Worm (Caenorhabditis elegans) whole organism, L1 larva: ENCODE measurements around the gene ldh-1.

ENCODE experiments used
- C34B4.2 ChIP-seq: sonication (generic microtip); optimal IDR thresholded peaks from 2 replicates; lab custom pipeline; 2017; ENCODE audit warnings: mild to moderate bottlenecking, missing genetic modification characterization, missing compliant biosample characterization
- Y116A8C.19 ChIP-seq: sonication (generic microtip); optimal IDR thresholded peaks from 2 replicates; lab custom pipeline; 2016; ENCODE audit warnings: missing compliant biosample characterization, missing genetic modification characterization, borderline replicate concordance
- alr-1 ChIP-seq: fragments of 200-800 bp; sonication (Bioruptor generic); optimal IDR thresholded peaks from 2 replicates; lab custom pipeline; 2018; ENCODE audit warnings: borderline replicate concordance, mild to moderate bottlenecking, missing genetic modification characterization, missing compliant biosample characterization
- blmp-1 ChIP-seq: fragments of 150-350 bp; optimal IDR thresholded peaks from 2 replicates; lab custom pipeline; 2014; ENCODE audit warnings: missing biosample characterization, missing genetic modification characterization
- ceh-63 ChIP-seq: fragments of 200-800 bp; sonication (Bioruptor generic); optimal IDR thresholded peaks from 2 replicates; lab custom pipeline; 2018; ENCODE audit warnings: mild to moderate bottlenecking, missing genetic modification characterization, missing compliant biosample characterization
- ceh-8 ChIP-seq: fragments of 200-800 bp; sonication (Bioruptor generic); optimal IDR thresholded peaks from 2 replicates; lab custom pipeline; 2018; ENCODE audit warnings: mild to moderate bottlenecking, missing genetic modification characterization, moderate library complexity, missing compliant biosample characterization
- ceh-82 ChIP-seq, 3 experiments: fragments of 150-350 bp in 1 of 3; sonication (generic microtip) in 2 of 3; optimal IDR thresholded peaks; 2 replicates each; lab custom pipeline; 2014 to 2017; ENCODE audit warnings: missing biosample characterization in 3 of 3, missing genetic modification characterization in 3 of 3
- ces-1 ChIP-seq: fragments of 150-350 bp; optimal IDR thresholded peaks from 2 replicates; lab custom pipeline; 2014; ENCODE audit warnings: missing biosample characterization, missing genetic modification reagents, missing genetic modification characterization
- dpl-1 ChIP-seq, 3 experiments: fragments of 150-350 bp in 2 of 3; sonication (generic microtip) in 1 of 3; optimal IDR thresholded peaks; 2 replicates each; lab custom pipeline; 2014 to 2017; ENCODE audit warnings: missing biosample characterization in 3 of 3, missing genetic modification characterization in 3 of 3, missing genetic modification reagents in 3 of 3
- dsc-1 ChIP-seq: sonication (generic microtip); optimal IDR thresholded peaks from 2 replicates; lab custom pipeline; 2016; ENCODE audit warnings: mild to moderate bottlenecking, missing genetic modification characterization, missing compliant biosample characterization
- efl-1 ChIP-seq, 4 experiments: fragments of 150-350 bp; optimal IDR thresholded peaks in 3 of 4; peaks in 1 of 4; 1 replicate in 1 of 4; 2 replicates in 3 of 4; lab custom pipeline; 2014; ENCODE audit warnings: missing biosample characterization in 2 of 4, missing genetic modification characterization in 2 of 4, missing genetic modification reagents in 2 of 4
- egl-13 ChIP-seq: sonication (generic microtip); optimal IDR thresholded peaks from 2 replicates; lab custom pipeline; 2016; ENCODE audit warnings: missing genotype, missing genetic modification reagents, missing genetic modification characterization, missing compliant biosample characterization
- egl-27 ChIP-seq, 2 experiments: fragments of 150-350 bp in 1 of 2; sonication (generic microtip); optimal IDR thresholded peaks; 3 replicates each; lab custom pipeline; 2017 to 2018; ENCODE audit warnings: missing biosample characterization in 2 of 2, missing genetic modification characterization in 2 of 2, missing genetic modification reagents in 2 of 2
- ets-5 ChIP-seq: fragments of 200-800 bp; sonication (Bioruptor generic); IDR thresholded peaks from 2 replicates; pipeline ENCODE4 v1.3.6; 2022; ENCODE audit warnings: missing genetic modification characterization, missing compliant biosample characterization
- fkh-10 ChIP-seq: sonication (generic microtip); optimal IDR thresholded peaks from 2 replicates; lab custom pipeline; 2017; ENCODE audit warnings: missing biosample characterization, missing genetic modification reagents, missing genetic modification characterization
- fkh-4 ChIP-seq: sonication (generic microtip); optimal IDR thresholded peaks from 2 replicates; lab custom pipeline; 2016; ENCODE audit warnings: missing compliant biosample characterization, missing genetic modification characterization, borderline replicate concordance
- fos-1 ChIP-seq: fragments of 150-350 bp; optimal IDR thresholded peaks from 2 replicates; lab custom pipeline; 2014; ENCODE audit warnings: missing biosample characterization, missing genetic modification characterization
- hpl-2 ChIP-seq: fragments of 150-350 bp; optimal IDR thresholded peaks from 2 replicates; lab custom pipeline; 2014; ENCODE audit warnings: missing biosample characterization, missing genetic modification reagents, missing genetic modification characterization
- irx-1 ChIP-seq: sonication (generic microtip); optimal IDR thresholded peaks from 2 replicates; lab custom pipeline; 2016; ENCODE audit warnings: missing genetic modification characterization, missing compliant biosample characterization
- isw-1 ChIP-seq: fragments of 200-800 bp; sonication (Bioruptor generic); IDR thresholded peaks from 2 replicates; pipeline ENCODE4 v1.3.6; 2022; ENCODE audit warnings: missing genetic modification characterization, missing compliant biosample characterization
- jun-1 ChIP-seq: fragments of 150-350 bp; optimal IDR thresholded peaks from 2 replicates; lab custom pipeline; 2014; ENCODE audit warnings: missing biosample characterization, missing genetic modification reagents, missing genetic modification characterization
- lin-14 ChIP-seq: fragments of 200-800 bp; sonication (Bioruptor generic); optimal IDR thresholded peaks from 2 replicates; lab custom pipeline; 2018; ENCODE audit warnings: mild to moderate bottlenecking, missing genetic modification characterization, moderate library complexity, missing compliant biosample characterization
- lin-35 ChIP-seq, 2 experiments: fragments of 150-350 bp; optimal IDR thresholded peaks; 2 replicates each; lab custom pipeline; 2014; ENCODE audit warnings: missing biosample characterization in 2 of 2, missing genetic modification characterization in 2 of 2, missing genetic modification reagents in 2 of 2
- lin-39 ChIP-seq: fragments of 150-350 bp; optimal IDR thresholded peaks from 2 replicates; lab custom pipeline; 2014; ENCODE audit warnings: missing biosample characterization, missing genetic modification reagents, missing genetic modification characterization
- lir-3 ChIP-seq: sonication (generic microtip); optimal IDR thresholded peaks from 2 replicates; lab custom pipeline; 2016; ENCODE audit warnings: mild to moderate bottlenecking, missing genetic modification characterization, moderate library complexity, missing compliant biosample characterization; ENCODE audit not compliant: poor library complexity
- lsy-2 ChIP-seq, 2 experiments: fragments of 150-350 bp; optimal IDR thresholded peaks; 2 replicates each; lab custom pipeline; 2014; ENCODE audit warnings: missing biosample characterization in 2 of 2, missing genetic modification characterization in 2 of 2
- mep-1 ChIP-seq: fragments of 150-350 bp; optimal IDR thresholded peaks from 2 replicates; lab custom pipeline; 2014; ENCODE audit warnings: missing biosample characterization, missing genetic modification characterization
- nhr-11 ChIP-seq: fragments of 150-350 bp; optimal IDR thresholded peaks from 2 replicates; lab custom pipeline; 2014; ENCODE audit warnings: missing biosample characterization, missing genetic modification characterization
- nhr-12 ChIP-seq: sonication (generic microtip); optimal IDR thresholded peaks from 2 replicates; lab custom pipeline; 2017; ENCODE audit warnings: missing biosample characterization, missing genetic modification characterization
- nhr-19 ChIP-seq: fragments of 200-800 bp; sonication (Bioruptor generic); conservative IDR thresholded peaks from 2 replicates; pipeline ENCODE4 v1.3.6; 2022; ENCODE audit warnings: missing genetic modification characterization, missing compliant biosample characterization
- nhr-20 ChIP-seq: sonication (generic microtip); optimal IDR thresholded peaks from 2 replicates; lab custom pipeline; 2016; ENCODE audit warnings: mild to moderate bottlenecking, missing genetic modification characterization, missing compliant biosample characterization
- nhr-47 ChIP-seq: sonication (generic microtip); optimal IDR thresholded peaks from 2 replicates; lab custom pipeline; 2016; ENCODE audit warnings: mild to moderate bottlenecking, missing genetic modification characterization, moderate library complexity, missing compliant biosample characterization
- nhr-71 ChIP-seq: sonication (generic microtip); optimal IDR thresholded peaks from 2 replicates; lab custom pipeline; 2016; ENCODE audit warnings: mild to moderate bottlenecking, missing genetic modification characterization, moderate library complexity, missing compliant biosample characterization
- nhr-84 ChIP-seq: sonication (generic microtip); optimal IDR thresholded peaks from 2 replicates; lab custom pipeline; 2017; ENCODE audit warnings: missing biosample characterization, missing genetic modification characterization
- nhr-85 ChIP-seq: sonication (generic microtip); peaks from one replicate; lab custom pipeline; 2016; ENCODE audit warnings: missing genetic modification characterization, inconsistent platforms, missing compliant biosample characterization
- pqm-1 ChIP-seq: sonication (generic microtip); optimal IDR thresholded peaks from 3 replicates; lab custom pipeline; 2017; ENCODE audit warnings: missing biosample characterization, missing genetic modification characterization
- rnt-1 ChIP-seq: sonication (generic microtip); optimal IDR thresholded peaks from 2 replicates; lab custom pipeline; 2016; ENCODE audit warnings: mild to moderate bottlenecking, missing genetic modification characterization, moderate library complexity, missing compliant biosample characterization
- skn-1 ChIP-seq: fragments of 150-350 bp; optimal IDR thresholded peaks from 2 replicates; lab custom pipeline; 2014; ENCODE audit warnings: missing biosample characterization, missing genetic modification characterization
- snu-23 ChIP-seq: sonication (generic microtip); optimal IDR thresholded peaks from 2 replicates; lab custom pipeline; 2016; ENCODE audit warnings: missing genetic modification characterization, missing compliant biosample characterization
- swsn-7 ChIP-seq: sonication (generic microtip); optimal IDR thresholded peaks from 2 replicates; lab custom pipeline; 2016; ENCODE audit warnings: missing genetic modification characterization, missing compliant biosample characterization
- tbx-2 ChIP-seq: sonication (generic microtip); optimal IDR thresholded peaks from 2 replicates; lab custom pipeline; 2016; ENCODE audit warnings: missing genetic modification characterization, missing compliant biosample characterization
- tlp-1 ChIP-seq: fragments of 150-350 bp; optimal IDR thresholded peaks from 2 replicates; lab custom pipeline; 2014; ENCODE audit warnings: missing biosample characterization, missing genetic modification characterization
- unc-30 ChIP-seq: sonication (generic microtip); optimal IDR thresholded peaks from 2 replicates; lab custom pipeline; 2017; ENCODE audit warnings: missing biosample characterization, missing genetic modification characterization
- unc-98 ChIP-seq: fragments of 200-800 bp; sonication (Bioruptor generic); IDR thresholded peaks from 2 replicates; pipeline ENCODE4 v1.3.6; 2022; ENCODE audit warnings: missing genetic modification characterization, missing compliant biosample characterization
- xbp-1 ChIP-seq: sonication (generic microtip); optimal IDR thresholded peaks from 2 replicates; lab custom pipeline; 2016; ENCODE audit warnings: missing genetic modification characterization, missing compliant biosample characterization
- ztf-11 ChIP-seq, 2 experiments: sonication (generic microtip); optimal IDR thresholded peaks; 2 replicates each; lab custom pipeline; 2016 to 2017; ENCODE audit warnings: missing genetic modification characterization in 2 of 2, missing biosample characterization in 1 of 2, missing compliant biosample characterization in 1 of 2
- ztf-4 ChIP-seq: fragments of 150-350 bp; optimal IDR thresholded peaks from 2 replicates; lab custom pipeline; 2014; ENCODE audit warnings: missing biosample characterization, missing genetic modification characterization

The ldh-1 gene

DNA sequence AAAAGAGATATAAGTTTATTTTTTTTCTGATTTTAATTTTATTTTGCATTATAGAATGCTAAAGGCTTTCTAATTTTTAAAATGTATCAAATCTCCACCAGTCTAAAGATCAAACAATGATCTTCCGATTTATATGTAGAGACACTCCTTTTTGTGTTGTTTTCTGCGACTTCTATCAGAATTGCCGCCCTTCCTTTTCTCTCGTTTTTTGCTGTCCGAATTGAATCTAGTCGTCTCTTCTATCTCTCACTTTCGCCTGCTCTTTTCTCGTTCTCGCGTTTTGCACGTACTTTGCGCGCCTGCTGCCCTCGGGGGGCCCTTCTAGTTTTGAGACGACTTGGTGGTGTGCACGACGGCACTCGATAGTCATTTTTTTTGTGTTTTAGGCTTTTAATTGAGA, 358 bp downstream of the ldh-1 start:
- TF ChIP-seq blmp-1 (tag; lab: Kevin White, UChicago) (peak; percentile 59), dsc-1 (peak; percentile 38), efl-1 (optimal IDR thresholded peaks at IDR 0.05; lab: Kevin White, UChicago) (peak; percentile 27 to 38), efl-1 (GFP tag; optimal IDR thresholded peaks at IDR 0.05 in 1 of 2; lab: Kevin White, UChicago) (peak in 1 of 2 experiments; percentile 43), nhr-85 (tag; lab: Kevin White, UChicago) (peak; percentile 57), hpl-2 (GFP tag; lab: Kevin White, UChicago) (no peak), ceh-8 (no peak), lir-3 (tag; lab: Kevin White, UChicago) (no peak), nhr-11 (no peak), ztf-4 (tag; lab: Kevin White, UChicago) (no peak), rnt-1 (tag; lab: Kevin White, UChicago) (peak; percentile 39), lin-35 (GFP tag; optimal IDR thresholded peaks at IDR 0.05; lab: Kevin White, UChicago) (peak; percentile 27 to 52), ceh-82 (tag; optimal IDR thresholded peaks at IDR 0.05; lab: Kevin White, UChicago) (peak in 1 of 3 experiments; percentile 41), tbx-2 (tag; lab: Kevin White, UChicago) (peak; percentile 43), nhr-71 (tag; lab: Kevin White, UChicago) (peak; percentile 72), nhr-19 (GFP tag; lab: Robert Waterston, UW) (peak; percentile 61), nhr-20 (peak; percentile 77), swsn-7 (peak; percentile 51), fos-1 (no peak), snu-23 (GFP tag; lab: Kevin White, UChicago) (peak; percentile 79), lsy-2 (tag; optimal IDR thresholded peaks at IDR 0.05; lab: Kevin White, UChicago) (peak; percentile 23 to 44), dpl-1 (GFP tag; optimal IDR thresholded peaks at IDR 0.05; lab: Kevin White, UChicago) (peak in 2 of 3 experiments; percentile 4 to 41), tlp-1 (tag; lab: Kevin White, UChicago) (no peak), fkh-10 (peak; percentile 61), unc-98 (no peak), ces-1 (GFP tag; lab: Kevin White, UChicago) (peak; percentile 1), egl-13 (tag; lab: Kevin White, UChicago) (peak; percentile 3), skn-1 (peak; percentile 14), C34B4.2 (tag; lab: Kevin White, UChicago) (no peak), nhr-47 (tag; lab: Kevin White, UChicago) (peak; percentile 50), xbp-1 (tag; lab: Kevin White, UChicago) (peak; percentile 44), ets-5 (no peak), mep-1 (tag; lab: Kevin White, UChicago) (peak; percentile 48), alr-1 (tag; lab: Kevin White, UChicago) (no peak), nhr-12 (tag; lab: Kevin White, UChicago) (no peak), fkh-4 (tag; lab: Kevin White, UChicago) (no peak), Y116A8C.19 (no peak), unc-30 (tag; lab: Kevin White, UChicago) (no peak), lin-14 (GFP tag; lab: Kevin White, UChicago) (peak; percentile 89), ztf-11 (tag; optimal IDR thresholded peaks at IDR 0.05; lab: Kevin White, UChicago) (no peak), irx-1 (peak; percentile 29), nhr-84 (tag; lab: Kevin White, UChicago) (no peak)
- TF ChIP-seq, all 84 proteins: peak for 24

- TF ChIP-seq jun-1 (no peak), nhr-47 (tag; lab: Kevin White, UChicago) (no peak), egl-27 (tag; optimal IDR thresholded peaks at IDR 0.05; lab: Kevin White, UChicago) (no peak), tbx-2 (tag; lab: Kevin White, UChicago) (no peak), lin-39 (no peak), egl-13 (tag; lab: Kevin White, UChicago) (no peak), C34B4.2 (tag; lab: Kevin White, UChicago) (no peak), isw-1 (GFP tag; lab: Robert Waterston, UW) (no peak), ceh-63 (GFP tag; lab: Kevin White, UChicago) (no peak), ceh-82 (tag; optimal IDR thresholded peaks at IDR 0.05; lab: Kevin White, UChicago) (no peak), unc-30 (tag; lab: Kevin White, UChicago) (no peak), tlp-1 (tag; lab: Kevin White, UChicago) (no peak), pqm-1 (no peak), ces-1 (GFP tag; lab: Kevin White, UChicago) (no peak)
Measured at ce11 chrII:11725615-11726014, 1.6 kb downstream of the ldh-1 start.
